Worm (Caenorhabditis elegans): ENCODE measurements around the gene srt-48.
A peak's percentile ranks its signal among the peaks of the same experiment; 100 is the strongest.

- TF ChIP-seq daf-12 (tag; optimal IDR thresholded peaks at IDR 0.05) = no peak
- TF ChIP-seq dpl-1 (GFP tag; optimal IDR thresholded peaks at IDR 0.05) = no peak
- TF ChIP-seq daf-19 (GFP tag; conservative IDR thresholded peaks at IDR 0.05) = no peak
- TF ChIP-seq aha-1 (tag) = peak; percentile 5
- TF ChIP-seq gei-8 (GFP tag; optimal IDR thresholded peaks at IDR 0.05) = no peak
- TF ChIP-seq skn-1 (tag; optimal IDR thresholded peaks at IDR 0.05) = no peak
- no peak for TF ChIP-seq pqm-1 (tag; optimal IDR thresholded peaks at IDR 0.05)
- TF ChIP-seq attf-4 (tag; optimal IDR thresholded peaks at IDR 0.05) = no peak
- no peak for TF ChIP-seq nhr-111 (GFP tag; optimal IDR thresholded peaks at IDR 0.05)
- TF ChIP-seq ztf-7 (tag; optimal IDR thresholded peaks at IDR 0.05) = no peak
- no peak for TF ChIP-seq R02D3.7 (tag; optimal IDR thresholded peaks at IDR 0.05)
Observed at ce11 chrIV:15063789-15064188, 4.9 kb downstream of the srt-48 start.

All from whole organism, L4 larva.